Worm (Caenorhabditis elegans) whole organism, L3 larva: ENCODE results near the gene nhr-10.

Source experiments
- R02D3.7 ChIP-seq: fragments of 150-350 bp; optimal IDR thresholded peaks from 2 replicates; lab custom pipeline; 2014; ENCODE audit warnings: missing biosample characterization, missing genetic modification characterization
- ZK546.5 ChIP-seq: sonication (generic microtip); optimal IDR thresholded peaks from 2 replicates; lab custom pipeline; 2017; ENCODE audit warnings: missing biosample characterization, missing genetic modification characterization
- aly-2 ChIP-seq: fragments of 150-350 bp; optimal IDR thresholded peaks from 2 replicates; lab custom pipeline; 2014; ENCODE audit warnings: missing biosample characterization, missing genetic modification characterization
- ama-1 ChIP-seq: fragments of 150-350 bp; optimal IDR thresholded peaks from 2 replicates; lab custom pipeline; 2018
- ceh-16 ChIP-seq: sonication (generic microtip); optimal IDR thresholded peaks from 2 replicates; lab custom pipeline; 2017; ENCODE audit warnings: missing biosample characterization, missing genetic modification characterization
- ceh-28 ChIP-seq: fragments of 150-350 bp; optimal IDR thresholded peaks from 2 replicates; lab custom pipeline; 2014; ENCODE audit warnings: missing biosample characterization, missing genetic modification reagents, missing genetic modification characterization
- ceh-82 ChIP-seq: fragments of 150-350 bp; optimal IDR thresholded peaks from 2 replicates; lab custom pipeline; 2014; ENCODE audit warnings: missing biosample characterization, missing genetic modification characterization
- daf-12 ChIP-seq: fragments of 150-350 bp; optimal IDR thresholded peaks from 2 replicates; lab custom pipeline; 2014; ENCODE audit warnings: missing biosample characterization, missing genetic modification reagents, missing genetic modification characterization
- egl-27 ChIP-seq: sonication (generic microtip); optimal IDR thresholded peaks from 4 replicates; lab custom pipeline; 2017; ENCODE audit warnings: missing biosample characterization, missing genetic modification reagents, missing genetic modification characterization
- egl-5 ChIP-seq: fragments of 150-350 bp; optimal IDR thresholded peaks from 2 replicates; lab custom pipeline; 2017; ENCODE audit warnings: missing biosample characterization, missing genetic modification reagents, missing genetic modification characterization, inconsistent platforms
- elt-2 ChIP-seq: sonication (generic microtip); optimal IDR thresholded peaks from 2 replicates; lab custom pipeline; 2016; ENCODE audit warnings: missing genetic modification reagents, mild to moderate bottlenecking, missing genetic modification characterization, missing compliant biosample characterization
- elt-3 ChIP-seq, 3 experiments: fragments of 150-350 bp in 1 of 3; sonication (generic microtip) in 2 of 3; optimal IDR thresholded peaks; 2 replicates in 2 of 3; 4 replicates in 1 of 3; lab custom pipeline; 2014 to 2017; ENCODE audit warnings: missing biosample characterization in 3 of 3, missing genetic modification characterization in 3 of 3
- eor-1 ChIP-seq, 2 experiments: fragments of 150-350 bp; optimal IDR thresholded peaks; 2 replicates each; lab custom pipeline; 2014 to 2018; ENCODE audit warnings: missing biosample characterization in 2 of 2, missing genetic modification characterization in 2 of 2
- fkh-10 ChIP-seq: sonication (generic microtip); optimal IDR thresholded peaks from 2 replicates; lab custom pipeline; 2017; ENCODE audit warnings: missing biosample characterization, missing genetic modification reagents, missing genetic modification characterization
- fkh-2 ChIP-seq: fragments of 150-350 bp; optimal IDR thresholded peaks from 2 replicates; lab custom pipeline; 2014; ENCODE audit warnings: missing biosample characterization, missing genetic modification reagents, missing genetic modification characterization
- fos-1 ChIP-seq: fragments of 150-350 bp; optimal IDR thresholded peaks from 2 replicates; lab custom pipeline; 2014; ENCODE audit warnings: missing biosample characterization, missing genetic modification characterization
- hmg-11 ChIP-seq: sonication (generic microtip); optimal IDR thresholded peaks from 2 replicates; lab custom pipeline; 2016; ENCODE audit warnings: missing genetic modification characterization, missing compliant biosample characterization
- jun-1 ChIP-seq: fragments of 150-350 bp; optimal IDR thresholded peaks from 2 replicates; lab custom pipeline; 2014; ENCODE audit warnings: missing biosample characterization, missing genetic modification reagents, missing genetic modification characterization
- lin-39 ChIP-seq: fragments of 150-350 bp; optimal IDR thresholded peaks from 2 replicates; lab custom pipeline; 2018; ENCODE audit warnings: missing biosample characterization, missing genetic modification reagents, missing genetic modification characterization
- lsy-12 ChIP-seq: sonication (generic microtip); optimal IDR thresholded peaks from 2 replicates; lab custom pipeline; 2016; ENCODE audit warnings: mild to moderate bottlenecking, missing genetic modification characterization, missing compliant biosample characterization
- mml-1 ChIP-seq: fragments of 150-350 bp; sonication (generic microtip); optimal IDR thresholded peaks from 3 replicates; lab custom pipeline; 2014; ENCODE audit warnings: missing biosample characterization, missing genetic modification characterization
- nfya-1 ChIP-seq: sonication (generic microtip); optimal IDR thresholded peaks from 2 replicates; lab custom pipeline; 2017; ENCODE audit warnings: missing genetic modification characterization, mild to moderate bottlenecking, missing compliant biosample characterization, antibody characterized with exemption, moderate library complexity; ENCODE audit not compliant: insufficient read depth
- nhr-11 ChIP-seq: fragments of 150-350 bp; optimal IDR thresholded peaks from 2 replicates; lab custom pipeline; 2014; ENCODE audit warnings: missing biosample characterization, missing genetic modification characterization
- nhr-12 ChIP-seq: fragments of 150-350 bp; optimal IDR thresholded peaks from 2 replicates; lab custom pipeline; 2014; ENCODE audit warnings: missing biosample characterization, missing genetic modification characterization
- nhr-237 ChIP-seq: fragments of 150-350 bp; optimal IDR thresholded peaks from 2 replicates; lab custom pipeline; 2014; ENCODE audit warnings: missing biosample characterization, missing genetic modification characterization
- nhr-25 ChIP-seq: sonication (generic microtip); optimal IDR thresholded peaks from 2 replicates; lab custom pipeline; 2017; ENCODE audit warnings: missing biosample characterization, missing genetic modification characterization
- nhr-28 ChIP-seq: fragments of 150-350 bp; optimal IDR thresholded peaks from 2 replicates; lab custom pipeline; 2014; ENCODE audit warnings: missing biosample characterization, missing genetic modification characterization
- nhr-43 ChIP-seq: sonication (generic microtip); optimal IDR thresholded peaks from 2 replicates; lab custom pipeline; 2016; ENCODE audit warnings: mild to moderate bottlenecking, missing genetic modification characterization, missing compliant biosample characterization; ENCODE audit not compliant: poor library complexity, severe bottlenecking
- nhr-67 ChIP-seq: fragments of 150-350 bp; optimal IDR thresholded peaks from 2 replicates; lab custom pipeline; 2014; ENCODE audit warnings: missing biosample characterization, missing genetic modification characterization
- nhr-76 ChIP-seq: fragments of 150-350 bp; sonication (generic microtip); optimal IDR thresholded peaks from 5 replicates; lab custom pipeline; 2014; ENCODE audit warnings: missing biosample characterization, missing genetic modification characterization
- pha-4 ChIP-seq: fragments of 150-350 bp; optimal IDR thresholded peaks from 2 replicates; lab custom pipeline; 2014; ENCODE audit warnings: missing biosample characterization, missing genetic modification reagents, missing genetic modification characterization
- pqm-1 ChIP-seq: fragments of 150-350 bp; optimal IDR thresholded peaks from 2 replicates; lab custom pipeline; 2017; ENCODE audit warnings: missing biosample characterization, missing genetic modification characterization, inconsistent platforms
- sea-2 ChIP-seq: fragments of 150-350 bp; sonication (generic microtip); optimal IDR thresholded peaks from 4 replicates; lab custom pipeline; 2014; ENCODE audit warnings: missing biosample characterization, missing genetic modification reagents, missing genetic modification characterization
- skn-1 ChIP-seq: fragments of 150-350 bp; optimal IDR thresholded peaks from 2 replicates; lab custom pipeline; 2014; ENCODE audit warnings: missing biosample characterization, missing genetic modification characterization
- snpc-4 ChIP-seq: fragments of 150-350 bp; optimal IDR thresholded peaks from 2 replicates; lab custom pipeline; 2014; ENCODE audit warnings: missing biosample characterization, missing genetic modification characterization
- tbx-2 ChIP-seq: sonication (generic microtip); optimal IDR thresholded peaks from 2 replicates; lab custom pipeline; 2016; ENCODE audit warnings: mild to moderate bottlenecking, missing genetic modification characterization, missing compliant biosample characterization
- unc-39 ChIP-seq: sonication (generic microtip); optimal IDR thresholded peaks from 4 replicates; lab custom pipeline; 2017; ENCODE audit warnings: missing biosample characterization, missing genetic modification characterization
- unc-62 ChIP-seq: fragments of 150-350 bp; sonication (generic microtip); optimal IDR thresholded peaks from 4 replicates; lab custom pipeline; 2014; ENCODE audit warnings: missing biosample characterization, missing genetic modification reagents, missing genetic modification characterization
- zag-1 ChIP-seq: fragments of 150-350 bp; optimal IDR thresholded peaks from 2 replicates; lab custom pipeline; 2014; ENCODE audit warnings: missing biosample characterization, missing genetic modification characterization
- ztf-11 ChIP-seq: fragments of 150-350 bp; optimal IDR thresholded peaks from 2 replicates; lab custom pipeline; 2014; ENCODE audit warnings: missing biosample characterization, missing genetic modification characterization

nhr-10 gene

ce11 chrIII:7140228-7140710 lies 25.0 kb upstream of the nhr-10 start:
- peak; percentile 4 for TF ChIP-seq pqm-1 (tag; lab: Kevin White, UChicago)
- TF ChIP-seq daf-12 (tag; lab: Kevin White, UChicago), result no peak
- TF ChIP-seq nhr-11 (tag; lab: Kevin White, UChicago), result no peak
- no peak for TF ChIP-seq elt-3 (tag; optimal IDR thresholded peaks at IDR 0.05; lab: Kevin White, UChicago)
- TF ChIP-seq lsy-12 (tag; lab: Kevin White, UChicago), result peak; percentile 20
- peak; percentile 31 for TF ChIP-seq R02D3.7
- TF ChIP-seq eor-1 (tag; optimal IDR thresholded peaks at IDR 0.05; lab: Kevin White, UChicago), result no peak
- no peak for TF ChIP-seq fkh-10 (GFP tag; lab: Kevin White, UChicago)
- no peak for TF ChIP-seq lin-39 (tag; lab: Kevin White, UChicago)
- TF ChIP-seq mml-1 (tag; lab: Kevin White, UChicago), result no peak
- TF ChIP-seq ceh-28 (tag; lab: Kevin White, UChicago), result no peak
- no peak for TF ChIP-seq ceh-82
- TF ChIP-seq ama-1 (lab: Kevin White, UChicago), result peak; percentile 25
- no peak for TF ChIP-seq aly-2
- TF ChIP-seq nhr-28 (tag; lab: Kevin White, UChicago), result no peak
- no peak for TF ChIP-seq jun-1
- no peak for TF ChIP-seq egl-27 (tag; lab: Kevin White, UChicago)
- TF ChIP-seq nhr-25, result peak; percentile 70
- TF ChIP-seq fos-1 (tag; lab: Kevin White, UChicago), result no peak
- no peak for TF ChIP-seq egl-5 (tag; lab: Kevin White, UChicago)
- TF ChIP-seq snpc-4 (tag; lab: Kevin White, UChicago), result peak; percentile 96
- no peak for TF ChIP-seq sea-2
- TF ChIP-seq nfya-1 (tag; lab: Kevin White, UChicago), result peak; percentile 72
- TF ChIP-seq nhr-67 (tag; lab: Kevin White, UChicago), result no peak
- TF ChIP-seq skn-1 (tag; lab: Kevin White, UChicago), result no peak
- peak; percentile 11 for TF ChIP-seq tbx-2
- no peak for TF ChIP-seq unc-39 (tag; lab: Kevin White, UChicago)
- TF ChIP-seq ztf-11 (tag; lab: Kevin White, UChicago), result no peak
- peak; percentile 43 for TF ChIP-seq nhr-43
- TF ChIP-seq elt-2 (tag; lab: Kevin White, UChicago), result peak; percentile 17
- TF ChIP-seq hmg-11 (tag; lab: Kevin White, UChicago), result no peak
- no peak for TF ChIP-seq zag-1 (tag; lab: Kevin White, UChicago)

ce11 chrIII:7138178-7138577 lies 22.9 kb upstream of the nhr-10 start, which contains the start of gene B0280.11:
B0280.11 (minus strand) TSS chrIII:7138278.
- TF ChIP-seq fkh-2 (tag; lab: Kevin White, UChicago) (no peak), pha-4 (tag; lab: Kevin White, UChicago) (no peak), nhr-12 (no peak), nhr-76 (tag; lab: Kevin White, UChicago) (no peak), nhr-25 (no peak), nhr-11 (tag; lab: Kevin White, UChicago) (no peak), elt-3 (tag; optimal IDR thresholded peaks at IDR 0.05; lab: Kevin White, UChicago) (no peak), snpc-4 (tag; lab: Kevin White, UChicago) (no peak)
- TF ChIP-seq, all 47 proteins: peak for 0

ce11 chrIII:7136015-7136414 lies 20.8 kb upstream of the nhr-10 start, which contains the start of gene B0280.17:
B0280.17 (minus strand) TSS chrIII:7136115.
- TF ChIP-seq lin-39 (tag; lab: Kevin White, UChicago) (no peak), ZK546.5 (tag; lab: Kevin White, UChicago) (no peak), egl-5 (tag; lab: Kevin White, UChicago) (no peak), ceh-16 (tag; lab: Kevin White, UChicago) (no peak), zag-1 (tag; lab: Kevin White, UChicago) (no peak), pqm-1 (tag; lab: Kevin White, UChicago) (no peak), hmg-11 (tag; lab: Kevin White, UChicago) (no peak), unc-62 (GFP tag; lab: Kevin White, UChicago) (no peak), unc-39 (tag; lab: Kevin White, UChicago) (no peak), nhr-12 (no peak), fkh-10 (GFP tag; lab: Kevin White, UChicago) (no peak), nhr-76 (tag; lab: Kevin White, UChicago) (no peak), nhr-237 (tag; lab: Kevin White, UChicago) (no peak), nhr-11 (tag; lab: Kevin White, UChicago) (no peak), nhr-25 (no peak)
